Fruit fly (Drosophila melanogaster) ovary, adult (tissue): ENCODE data around the gene Acp32CD.

Experiments used
- CG17801 ChIP-seq: fragments of 200-800 bp; optimal IDR thresholded peaks from 2 replicates; lab custom pipeline; 2019; ENCODE audit warnings: missing biosample characterization, mild to moderate bottlenecking, missing genetic modification characterization, moderate library complexity; ENCODE audit not compliant: partially characterized antibody

The Acp32CD gene

DNA sequence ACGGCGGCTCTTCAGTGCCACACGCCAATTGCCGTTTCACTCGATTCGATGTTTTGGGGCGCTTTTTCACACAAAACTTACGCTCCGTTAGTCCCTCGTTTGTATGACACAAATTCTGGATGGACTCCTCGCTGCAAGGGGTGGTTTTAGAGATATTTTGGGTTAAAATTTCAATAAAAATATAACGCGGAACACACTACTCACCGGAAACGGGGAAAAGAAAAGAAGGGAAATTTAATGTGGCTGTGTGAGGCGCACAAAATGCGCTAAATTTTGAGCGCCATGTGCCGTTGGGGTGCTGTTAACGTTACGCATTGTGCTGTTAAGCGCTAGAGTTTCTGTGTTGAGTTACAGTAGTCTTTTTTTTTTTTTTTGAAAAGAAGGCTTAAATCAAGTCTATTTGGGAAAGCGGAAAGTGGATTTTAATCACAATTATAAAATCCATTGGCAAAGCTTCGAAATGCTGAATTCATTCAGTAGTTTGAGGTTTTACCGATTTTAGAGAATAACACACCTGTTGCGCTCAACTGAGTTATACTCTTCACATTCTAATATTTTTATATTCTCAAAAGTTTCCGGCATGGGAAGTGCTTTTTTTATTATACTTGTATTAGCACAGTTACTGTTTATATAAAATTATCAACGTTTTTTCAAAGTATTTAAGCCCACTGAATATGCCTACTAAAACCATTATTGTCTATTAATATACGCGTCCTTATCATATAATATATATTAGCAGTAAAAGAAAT is 11.3 kb upstream of the Acp32CD start, which contains the start of gene RpL9:
RpL9 (minus strand) TSS at position 265 of the 749 bp plus-strand sequence.
- TF ChIP-seq CG17801 (GFP tag; lab: Kevin White, UChicago), result peak; percentile 84

DNA sequence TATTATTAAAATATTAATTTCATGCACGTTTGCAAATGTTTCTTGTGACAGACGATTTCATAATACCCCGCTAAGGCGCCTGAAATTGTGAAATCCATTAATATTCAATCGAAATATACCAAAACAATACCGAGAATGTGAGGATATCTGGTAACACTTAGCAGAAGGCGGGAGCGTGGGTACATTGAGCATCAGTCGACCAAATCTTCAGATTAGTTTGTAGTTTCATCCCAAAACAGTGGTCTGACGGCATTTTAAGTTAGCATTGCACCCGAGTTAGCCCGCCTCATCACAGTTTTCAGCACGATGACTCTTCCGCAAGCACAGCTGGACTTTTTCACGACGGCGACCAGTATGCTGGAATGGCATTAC is 10.8 kb upstream of the Acp32CD start, which contains the start of gene Nup154:
Nup154 (plus strand) TSS at position 147 of the 372 bp plus-strand sequence.
- TF ChIP-seq CG17801 (GFP tag; lab: Kevin White, UChicago), result no peak

DNA sequence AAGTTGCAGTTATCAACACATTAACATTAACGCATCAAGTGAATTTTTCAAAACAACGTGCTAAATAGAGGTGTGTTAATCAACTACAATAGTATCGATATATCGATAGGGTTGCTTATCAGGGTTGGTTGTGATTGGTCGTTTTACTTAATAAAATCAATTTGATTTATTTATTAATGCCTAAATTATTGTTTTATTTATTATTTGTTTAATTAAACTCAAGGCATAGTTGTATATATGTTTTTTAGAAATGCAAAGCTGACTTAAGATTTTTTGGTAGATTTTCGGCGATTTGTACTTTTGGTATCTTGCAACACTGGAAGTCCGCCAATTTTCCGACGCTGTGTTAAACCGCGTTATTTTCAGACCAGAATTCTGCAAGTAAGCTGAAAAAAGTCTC is 4.4 kb upstream of the Acp32CD start, which contains the start of the genes Art8 and dUTPase:
Art8 (minus strand) TSS at position 88 of the 400 bp plus-strand sequence.
dUTPase (plus strand) TSS at position 314 of the 400 bp plus-strand sequence.
- TF ChIP-seq CG17801 (GFP tag; lab: Kevin White, UChicago), result peak; percentile 69

DNA sequence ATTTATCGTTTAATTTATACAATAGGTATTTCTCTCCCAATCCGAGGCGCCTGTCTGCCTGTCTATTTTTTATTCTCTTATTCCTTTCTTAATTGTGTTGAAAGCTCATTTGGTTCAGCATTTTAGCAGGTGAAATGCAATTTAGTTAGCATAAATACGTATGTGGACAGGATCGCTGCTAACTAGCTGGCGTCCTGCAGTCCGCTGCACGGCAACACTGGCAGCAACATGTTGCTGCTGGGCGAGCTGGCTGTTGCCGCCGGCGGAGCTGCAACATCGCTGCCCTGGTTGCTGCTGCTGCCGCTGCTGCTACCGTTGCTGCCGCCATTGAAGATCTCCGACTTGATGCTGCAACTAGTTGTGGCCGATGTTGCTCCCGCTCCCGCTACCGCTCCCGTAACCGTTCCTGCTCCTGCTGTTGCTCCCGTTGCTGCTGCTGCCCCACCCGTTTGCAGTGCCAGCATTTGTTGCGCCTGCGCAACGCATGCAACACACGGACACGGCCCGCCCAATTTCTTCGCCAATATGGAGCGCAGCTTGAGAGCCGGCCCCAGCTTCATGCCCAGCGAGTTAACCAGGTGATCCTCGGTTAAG is 1.3 kb upstream of the Acp32CD start:
- TF ChIP-seq CG17801 (GFP tag; lab: Kevin White, UChicago), result no peak

DNA sequence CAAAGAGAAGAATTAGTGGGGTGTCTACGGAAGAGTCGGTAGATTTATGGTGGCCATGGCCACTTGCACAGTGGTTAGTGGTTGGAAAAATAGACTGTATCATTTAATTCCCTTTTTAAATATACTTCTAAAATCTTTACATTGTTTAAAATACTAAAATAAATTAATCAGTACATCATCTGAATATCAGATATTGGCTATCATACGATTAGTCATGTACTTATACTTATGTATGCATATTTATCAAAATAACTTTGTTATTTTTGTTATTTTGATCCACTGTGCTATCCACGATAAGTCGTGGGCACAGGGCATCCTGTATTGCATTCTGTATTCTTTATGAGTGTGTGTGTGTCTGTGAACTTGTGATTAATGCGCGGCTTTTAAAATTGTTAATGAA is 749 bp upstream of the Acp32CD start:
- TF ChIP-seq CG17801 (GFP tag; lab: Kevin White, UChicago), result no peak

- no peak for TF ChIP-seq CG17801 (GFP tag; lab: Kevin White, UChicago)
Measured at dm6 chr2L:11016695-11017094, 1.3 kb downstream of the Acp32CD start, which contains the start of gene CG14913. TSS of gene CG14913 (plus strand) at chr2L:11016995.

- no peak for TF ChIP-seq CG17801 (GFP tag; lab: Kevin White, UChicago)
Measured at dm6 chr2L:11021606-11022005, 6.2 kb downstream of the Acp32CD start.

- TF ChIP-seq CG17801 (GFP tag; lab: Kevin White, UChicago), result no peak
Measured at dm6 chr2L:11022804-11023203, 7.4 kb downstream of the Acp32CD start.

DNA sequence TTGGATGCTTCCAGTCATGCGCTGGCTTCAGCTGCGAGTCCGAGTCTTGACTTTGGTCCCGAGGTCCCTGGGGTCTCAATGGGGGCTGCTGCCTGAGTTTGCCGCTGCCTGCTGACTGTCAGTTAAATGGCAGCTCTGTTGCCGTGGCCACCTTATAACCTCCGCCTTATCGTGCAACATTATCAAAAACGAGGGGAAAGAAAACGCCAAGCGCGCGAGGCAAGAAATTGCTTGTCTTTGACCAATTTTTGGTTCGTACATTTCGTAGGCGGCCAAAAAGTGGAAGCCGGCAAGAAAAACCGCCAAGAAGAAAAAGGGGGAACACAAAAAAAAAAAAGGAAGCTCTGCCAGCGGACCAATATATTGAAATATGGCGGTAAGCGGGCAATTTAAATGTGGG is 8.5 kb downstream of the Acp32CD start:
- no peak for TF ChIP-seq CG17801 (GFP tag; lab: Kevin White, UChicago)

- no peak for TF ChIP-seq CG17801 (GFP tag; lab: Kevin White, UChicago)
Measured at dm6 chr2L:11027213-11027612, 11.8 kb downstream of the Acp32CD start.

dm6 chr2L:11027825-11028496 is 12.5 kb downstream of the Acp32CD start:
- TF ChIP-seq CG17801 (GFP tag; lab: Kevin White, UChicago), result no peak

dm6 chr2L:11032285-11032970 is 17.0 kb downstream of the Acp32CD start:
- no peak for TF ChIP-seq CG17801 (GFP tag; lab: Kevin White, UChicago)

- peak; percentile 20 for TF ChIP-seq CG17801 (GFP tag; lab: Kevin White, UChicago)
Measured at dm6 chr2L:11034495-11034894, 19.1 kb downstream of the Acp32CD start, which contains the start of gene CG18666. TSS of gene CG18666 (plus strand) at chr2L:11034795.
